Worm (Caenorhabditis elegans) whole organism, L1 larva: ENCODE results near the gene C53A5.11.
A peak's percentile ranks its signal among the peaks of the same experiment; 100 is the strongest.

Source experiments
- C16A3.4 ChIP-seq: fragments of 150-350 bp; optimal IDR thresholded peaks from 2 replicates; lab custom pipeline; 2014; ENCODE audit warnings: missing biosample characterization, missing genetic modification characterization
- C34B4.2 ChIP-seq: sonication (generic microtip); optimal IDR thresholded peaks from 2 replicates; lab custom pipeline; 2017; ENCODE audit warnings: mild to moderate bottlenecking, missing genetic modification characterization, missing compliant biosample characterization
- Y116A8C.19 ChIP-seq: sonication (generic microtip); optimal IDR thresholded peaks from 2 replicates; lab custom pipeline; 2016; ENCODE audit warnings: missing compliant biosample characterization, missing genetic modification characterization, borderline replicate concordance
- alr-1 ChIP-seq: fragments of 200-800 bp; sonication (Bioruptor generic); optimal IDR thresholded peaks from 2 replicates; lab custom pipeline; 2018; ENCODE audit warnings: borderline replicate concordance, mild to moderate bottlenecking, missing genetic modification characterization, missing compliant biosample characterization
- ama-1 ChIP-seq: fragments of 150-350 bp; optimal IDR thresholded peaks from 2 replicates; lab custom pipeline; 2014
- blmp-1 ChIP-seq: fragments of 150-350 bp; optimal IDR thresholded peaks from 2 replicates; lab custom pipeline; 2014; ENCODE audit warnings: missing biosample characterization, missing genetic modification characterization
- ceh-63 ChIP-seq: fragments of 200-800 bp; sonication (Bioruptor generic); optimal IDR thresholded peaks from 2 replicates; lab custom pipeline; 2018; ENCODE audit warnings: mild to moderate bottlenecking, missing genetic modification characterization, missing compliant biosample characterization
- dpl-1 ChIP-seq, 3 experiments: fragments of 150-350 bp in 2 of 3; sonication (generic microtip) in 1 of 3; optimal IDR thresholded peaks; 2 replicates each; lab custom pipeline; 2014 to 2017; ENCODE audit warnings: missing biosample characterization in 3 of 3, missing genetic modification characterization in 3 of 3, missing genetic modification reagents in 3 of 3
- dsc-1 ChIP-seq: sonication (generic microtip); optimal IDR thresholded peaks from 2 replicates; lab custom pipeline; 2016; ENCODE audit warnings: mild to moderate bottlenecking, missing genetic modification characterization, missing compliant biosample characterization
- efl-1 ChIP-seq, 4 experiments: fragments of 150-350 bp; optimal IDR thresholded peaks in 3 of 4; peaks in 1 of 4; 1 replicate in 1 of 4; 2 replicates in 3 of 4; lab custom pipeline; 2014; ENCODE audit warnings: missing biosample characterization in 2 of 4, missing genetic modification characterization in 2 of 4, missing genetic modification reagents in 2 of 4
- efl-3 ChIP-seq: fragments of 200-800 bp; sonication (Bioruptor generic); optimal IDR thresholded peaks from 2 replicates; lab custom pipeline; 2018; ENCODE audit warnings: mild to moderate bottlenecking, missing genetic modification characterization, missing compliant biosample characterization
- egl-13 ChIP-seq: sonication (generic microtip); optimal IDR thresholded peaks from 2 replicates; lab custom pipeline; 2016; ENCODE audit warnings: missing genotype, missing genetic modification reagents, missing genetic modification characterization, missing compliant biosample characterization
- egl-27 ChIP-seq, 2 experiments: fragments of 150-350 bp in 1 of 2; sonication (generic microtip); optimal IDR thresholded peaks; 3 replicates each; lab custom pipeline; 2017 to 2018; ENCODE audit warnings: missing biosample characterization in 2 of 2, missing genetic modification characterization in 2 of 2, missing genetic modification reagents in 2 of 2
- elt-2 ChIP-seq: sonication (generic microtip); optimal IDR thresholded peaks from 2 replicates; lab custom pipeline; 2016; ENCODE audit warnings: missing genetic modification characterization, mild to moderate bottlenecking, inconsistent platforms, missing compliant biosample characterization, missing genetic modification reagents
- elt-3 ChIP-seq, 6 experiments: fragments of 150-350 bp in 1 of 6; sonication (generic microtip); optimal IDR thresholded peaks; 2 replicates each; lab custom pipeline; 2017 to 2018; ENCODE audit warnings: missing biosample characterization in 6 of 6, missing genetic modification characterization in 6 of 6, inconsistent platforms in 1 of 6
- ets-5 ChIP-seq: fragments of 200-800 bp; sonication (Bioruptor generic); IDR thresholded peaks from 2 replicates; pipeline ENCODE4 v1.3.6; 2022; ENCODE audit warnings: missing genetic modification characterization, missing compliant biosample characterization
- fkh-4 ChIP-seq: sonication (generic microtip); optimal IDR thresholded peaks from 2 replicates; lab custom pipeline; 2016; ENCODE audit warnings: missing compliant biosample characterization, missing genetic modification characterization, borderline replicate concordance
- fkh-8 ChIP-seq: sonication (generic microtip); optimal IDR thresholded peaks from 2 replicates; lab custom pipeline; 2016; ENCODE audit warnings: mild to moderate bottlenecking, missing genetic modification characterization, missing compliant biosample characterization
- fos-1 ChIP-seq: fragments of 150-350 bp; optimal IDR thresholded peaks from 2 replicates; lab custom pipeline; 2014; ENCODE audit warnings: missing biosample characterization, missing genetic modification characterization
- hlh-17 ChIP-seq: fragments of 200-800 bp; sonication (Bioruptor generic); optimal IDR thresholded peaks from 2 replicates; lab custom pipeline; 2018; ENCODE audit warnings: missing genetic modification characterization, mild to moderate bottlenecking, missing compliant biosample characterization, moderate library complexity, borderline replicate concordance
- hlh-4 ChIP-seq: sonication (generic microtip); optimal IDR thresholded peaks from 2 replicates; lab custom pipeline; 2016; ENCODE audit warnings: mild to moderate bottlenecking, missing genetic modification characterization, missing compliant biosample characterization
- hpl-2 ChIP-seq: fragments of 150-350 bp; optimal IDR thresholded peaks from 2 replicates; lab custom pipeline; 2014; ENCODE audit warnings: missing biosample characterization, missing genetic modification reagents, missing genetic modification characterization
- isw-1 ChIP-seq: fragments of 200-800 bp; sonication (Bioruptor generic); IDR thresholded peaks from 2 replicates; pipeline ENCODE4 v1.3.6; 2022; ENCODE audit warnings: missing genetic modification characterization, missing compliant biosample characterization
- jun-1 ChIP-seq: fragments of 150-350 bp; optimal IDR thresholded peaks from 2 replicates; lab custom pipeline; 2014; ENCODE audit warnings: missing biosample characterization, missing genetic modification reagents, missing genetic modification characterization
- lin-15B ChIP-seq: fragments of 150-350 bp; sonication (generic microtip); optimal IDR thresholded peaks from 3 replicates; lab custom pipeline; 2014; ENCODE audit warnings: missing biosample characterization, missing genetic modification characterization
- lin-39 ChIP-seq: fragments of 150-350 bp; optimal IDR thresholded peaks from 2 replicates; lab custom pipeline; 2014; ENCODE audit warnings: missing biosample characterization, missing genetic modification reagents, missing genetic modification characterization
- lir-3 ChIP-seq: sonication (generic microtip); optimal IDR thresholded peaks from 2 replicates; lab custom pipeline; 2016; ENCODE audit warnings: mild to moderate bottlenecking, missing genetic modification characterization, moderate library complexity, missing compliant biosample characterization; ENCODE audit not compliant: poor library complexity
- lsy-2 ChIP-seq, 2 experiments: fragments of 150-350 bp; optimal IDR thresholded peaks; 2 replicates each; lab custom pipeline; 2014; ENCODE audit warnings: missing biosample characterization in 2 of 2, missing genetic modification characterization in 2 of 2
- mdl-1 ChIP-seq, 2 experiments: fragments of 150-350 bp; optimal IDR thresholded peaks; 2 replicates each; lab custom pipeline; 2014 to 2017; ENCODE audit warnings: missing biosample characterization in 2 of 2, missing genetic modification characterization in 2 of 2, inconsistent platforms in 1 of 2
- mef-2 ChIP-seq: fragments of 150-350 bp; optimal IDR thresholded peaks from 2 replicates; lab custom pipeline; 2014; ENCODE audit warnings: missing biosample characterization, missing genetic modification characterization
- nhr-11 ChIP-seq: fragments of 150-350 bp; optimal IDR thresholded peaks from 2 replicates; lab custom pipeline; 2014; ENCODE audit warnings: missing biosample characterization, missing genetic modification characterization
- nhr-12 ChIP-seq: sonication (generic microtip); optimal IDR thresholded peaks from 2 replicates; lab custom pipeline; 2017; ENCODE audit warnings: missing biosample characterization, missing genetic modification characterization
- nhr-19 ChIP-seq: fragments of 200-800 bp; sonication (Bioruptor generic); conservative IDR thresholded peaks from 2 replicates; pipeline ENCODE4 v1.3.6; 2022; ENCODE audit warnings: missing genetic modification characterization, missing compliant biosample characterization
- nhr-20 ChIP-seq: sonication (generic microtip); optimal IDR thresholded peaks from 2 replicates; lab custom pipeline; 2016; ENCODE audit warnings: mild to moderate bottlenecking, missing genetic modification characterization, missing compliant biosample characterization
- nhr-28 ChIP-seq: fragments of 150-350 bp; optimal IDR thresholded peaks from 2 replicates; lab custom pipeline; 2014; ENCODE audit warnings: missing biosample characterization, missing genetic modification characterization
- nhr-47 ChIP-seq: sonication (generic microtip); optimal IDR thresholded peaks from 2 replicates; lab custom pipeline; 2016; ENCODE audit warnings: mild to moderate bottlenecking, missing genetic modification characterization, moderate library complexity, missing compliant biosample characterization
- nhr-71 ChIP-seq: sonication (generic microtip); optimal IDR thresholded peaks from 2 replicates; lab custom pipeline; 2016; ENCODE audit warnings: mild to moderate bottlenecking, missing genetic modification characterization, moderate library complexity, missing compliant biosample characterization
- nhr-84 ChIP-seq: sonication (generic microtip); optimal IDR thresholded peaks from 2 replicates; lab custom pipeline; 2017; ENCODE audit warnings: missing biosample characterization, missing genetic modification characterization
- nhr-85 ChIP-seq: sonication (generic microtip); peaks from one replicate; lab custom pipeline; 2016; ENCODE audit warnings: missing genetic modification characterization, inconsistent platforms, missing compliant biosample characterization
- nhr-90 ChIP-seq: sonication (generic microtip); optimal IDR thresholded peaks from 2 replicates; lab custom pipeline; 2016; ENCODE audit warnings: mild to moderate bottlenecking, missing genetic modification characterization, missing compliant biosample characterization; ENCODE audit not compliant: poor library complexity
- pag-3 ChIP-seq: sonication (generic microtip); optimal IDR thresholded peaks from 2 replicates; lab custom pipeline; 2017; ENCODE audit warnings: missing genetic modification characterization, mild to moderate bottlenecking, missing compliant biosample characterization, antibody characterized with exemption, borderline replicate concordance; ENCODE audit not compliant: insufficient read depth
- pax-3 ChIP-seq: fragments of 200-800 bp; sonication (Bioruptor generic); optimal IDR thresholded peaks from 2 replicates; lab custom pipeline; 2018; ENCODE audit warnings: mild to moderate bottlenecking, missing genetic modification characterization, moderate library complexity, missing compliant biosample characterization
- rnt-1 ChIP-seq: sonication (generic microtip); optimal IDR thresholded peaks from 2 replicates; lab custom pipeline; 2016; ENCODE audit warnings: mild to moderate bottlenecking, missing genetic modification characterization, moderate library complexity, missing compliant biosample characterization
- sup-37 ChIP-seq: fragments of 200-800 bp; sonication (Bioruptor generic); optimal IDR thresholded peaks from 2 replicates; lab custom pipeline; 2018; ENCODE audit warnings: mild to moderate bottlenecking, missing genetic modification characterization, missing compliant biosample characterization
- tbx-2 ChIP-seq: sonication (generic microtip); optimal IDR thresholded peaks from 2 replicates; lab custom pipeline; 2016; ENCODE audit warnings: missing genetic modification characterization, missing compliant biosample characterization
- tlp-1 ChIP-seq: fragments of 150-350 bp; optimal IDR thresholded peaks from 2 replicates; lab custom pipeline; 2014; ENCODE audit warnings: missing biosample characterization, missing genetic modification characterization
- unc-130 ChIP-seq: fragments of 150-350 bp; optimal IDR thresholded peaks from 2 replicates; lab custom pipeline; 2017; ENCODE audit warnings: missing biosample characterization, missing genetic modification characterization, inconsistent platforms
- unc-30 ChIP-seq: sonication (generic microtip); optimal IDR thresholded peaks from 2 replicates; lab custom pipeline; 2017; ENCODE audit warnings: missing biosample characterization, missing genetic modification characterization
- unc-98 ChIP-seq: fragments of 200-800 bp; sonication (Bioruptor generic); IDR thresholded peaks from 2 replicates; pipeline ENCODE4 v1.3.6; 2022; ENCODE audit warnings: missing genetic modification characterization, missing compliant biosample characterization
- vab-15 ChIP-seq: sonication (generic microtip); optimal IDR thresholded peaks from 2 replicates; lab custom pipeline; 2017; ENCODE audit warnings: missing genotype, mild to moderate bottlenecking, missing genetic modification characterization, missing compliant biosample characterization
- xbp-1 ChIP-seq: sonication (generic microtip); optimal IDR thresholded peaks from 2 replicates; lab custom pipeline; 2016; ENCODE audit warnings: missing genetic modification characterization, missing compliant biosample characterization
- zip-4 ChIP-seq: fragments of 200-800 bp; sonication (Bioruptor generic); optimal IDR thresholded peaks from 2 replicates; lab custom pipeline; 2018; ENCODE audit warnings: mild to moderate bottlenecking, missing genetic modification characterization, moderate library complexity, missing compliant biosample characterization

Gene C53A5.11

DNA sequence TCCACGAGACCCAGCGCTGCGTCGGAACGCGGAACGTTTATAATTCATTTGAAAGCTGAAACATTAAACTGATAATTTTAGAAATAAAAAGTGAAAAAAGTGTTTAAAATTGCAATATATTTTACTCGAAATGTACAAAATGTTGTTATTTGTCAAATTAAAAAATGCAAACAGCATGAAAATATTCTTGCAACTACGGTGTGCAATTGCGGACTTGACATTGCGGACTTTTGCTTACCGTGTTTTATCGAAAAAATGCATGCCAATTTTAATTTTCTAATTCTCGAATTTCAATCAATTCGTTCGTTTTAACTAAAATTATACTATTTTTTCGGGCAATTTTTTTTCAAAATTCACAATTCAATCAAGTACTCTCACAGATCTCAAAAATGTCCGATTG is 49.5 kb downstream of the C53A5.11 start, which contains the start of the genes R11H6.5 and ccnk-1:
TSS of gene R11H6.5 (minus strand) at position 55 of the 400 bp plus-strand sequence.
TSS of gene ccnk-1 (plus strand) at position 381 of the 400 bp plus-strand sequence.
- TF ChIP-seq elt-2 (tag; lab: Kevin White, UChicago) (no peak), tlp-1 (tag; lab: Kevin White, UChicago) (no peak), fos-1 (tag; lab: Kevin White, UChicago) (peak; percentile 12), dpl-1 (GFP tag; optimal IDR thresholded peaks at IDR 0.05; lab: Kevin White, UChicago) (peak; percentile 38 to 73 (median 51)), ceh-63 (GFP tag; lab: Kevin White, UChicago) (no peak), tbx-2 (tag; lab: Kevin White, UChicago) (peak; percentile 31), nhr-90 (tag; lab: Kevin White, UChicago) (no peak), nhr-84 (tag; lab: Kevin White, UChicago) (no peak), nhr-47 (tag; lab: Kevin White, UChicago) (no peak), pax-3 (tag; lab: Kevin White, UChicago) (no peak), efl-3 (GFP tag; lab: Kevin White, UChicago) (no peak), fkh-4 (tag; lab: Kevin White, UChicago) (no peak), C34B4.2 (tag; lab: Kevin White, UChicago) (no peak), nhr-71 (tag; lab: Kevin White, UChicago) (no peak), jun-1 (tag; lab: Kevin White, UChicago) (no peak), mef-2 (no peak), C16A3.4 (tag; lab: Kevin White, UChicago) (peak; percentile 67), fkh-8 (tag; lab: Kevin White, UChicago) (no peak), alr-1 (tag; lab: Kevin White, UChicago) (no peak), unc-130 (peak; percentile 66), hlh-4 (tag; lab: Kevin White, UChicago) (no peak), sup-37 (GFP tag; lab: Kevin White, UChicago) (no peak), nhr-28 (tag; lab: Kevin White, UChicago) (no peak), Y116A8C.19 (tag; lab: Kevin White, UChicago) (no peak), rnt-1 (tag; lab: Kevin White, UChicago) (peak; percentile 40), egl-27 (tag; optimal IDR thresholded peaks at IDR 0.05; lab: Kevin White, UChicago) (no peak), ama-1 (lab: Kevin White, UChicago) (no peak), egl-13 (tag; lab: Kevin White, UChicago) (no peak), hpl-2 (no peak), nhr-11 (tag; lab: Kevin White, UChicago) (no peak), hlh-17 (GFP tag; lab: Kevin White, UChicago) (no peak), vab-15 (tag; lab: Kevin White, UChicago) (no peak), lin-39 (tag; lab: Kevin White, UChicago) (no peak), nhr-20 (tag; lab: Kevin White, UChicago) (peak; percentile 44), nhr-85 (tag; lab: Kevin White, UChicago) (no peak), ets-5 (GFP tag; lab: Robert Waterston, UW) (no peak), nhr-12 (tag; lab: Kevin White, UChicago) (no peak), unc-98 (no peak), pag-3 (tag; lab: Kevin White, UChicago) (no peak), unc-30 (tag; lab: Kevin White, UChicago) (no peak), xbp-1 (tag; lab: Kevin White, UChicago) (peak; percentile 20), dsc-1 (tag; lab: Kevin White, UChicago) (no peak), lir-3 (no peak), isw-1 (GFP tag; lab: Robert Waterston, UW) (no peak), elt-3 (tag; optimal IDR thresholded peaks at IDR 0.05; lab: Kevin White, UChicago) (peak in 2 of 6 experiments; percentile 2 to 28), lsy-2 (tag; optimal IDR thresholded peaks at IDR 0.05; lab: Kevin White, UChicago) (peak; percentile 97 to 99), zip-4 (GFP tag; lab: Kevin White, UChicago) (no peak), efl-1 (optimal IDR thresholded peaks at IDR 0.05; lab: Kevin White, UChicago) (peak; percentile 60 to 61), efl-1 (GFP tag; optimal IDR thresholded peaks at IDR 0.05 in 1 of 2; lab: Kevin White, UChicago) (peak; percentile 67 to 95), lin-15B (peak; percentile 7), blmp-1 (tag; lab: Kevin White, UChicago) (peak; percentile 60), nhr-19 (GFP tag; lab: Robert Waterston, UW) (no peak), mdl-1 (tag; optimal IDR thresholded peaks at IDR 0.05; lab: Kevin White, UChicago) (peak in 1 of 2 experiments; percentile 23)
